Worm (Caenorhabditis elegans): Measurements from ENCODE around the gene lgc-12.
"Not testable (repeated sequence)": the region's sequence is repeated elsewhere in the genome, so short reads cannot be mapped to it uniquely, and the experiment has no call there.

DNA sequence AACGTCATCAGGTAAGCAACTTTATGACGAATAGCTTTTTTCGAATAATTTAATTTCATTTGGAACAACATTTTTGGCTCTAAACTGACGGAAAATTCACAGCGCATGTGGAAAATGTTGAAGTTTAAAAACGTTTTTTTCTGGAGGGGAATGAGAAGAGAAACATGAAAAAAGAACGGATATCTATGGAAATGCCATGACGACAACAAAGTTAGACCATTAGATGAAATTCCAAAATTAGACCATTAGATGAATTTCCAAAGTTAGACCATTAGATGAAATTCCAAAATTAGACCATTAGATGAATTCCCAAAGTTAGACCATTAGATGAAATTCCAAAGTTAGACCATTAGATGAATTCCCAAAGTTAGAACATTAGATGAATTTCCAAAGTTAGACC, 32.5 kb downstream of the lgc-12 start, which contains the start of gene Y80D4G.2:
- TF ChIP-seq lin-11 (tag; optimal IDR thresholded peaks at IDR 0.05); ahr-1 (tag; optimal IDR thresholded peaks at IDR 0.05); eyg-1 (tag; optimal IDR thresholded peaks at IDR 0.05); unc-3 (GFP tag; conservative IDR thresholded peaks at IDR 0.05); unc-3 (tag; optimal IDR thresholded peaks at IDR 0.05); dmd-4 (tag; optimal IDR thresholded peaks at IDR 0.05; ENCODE audit: borderline replicate concordance); C38D4.7 (GFP tag; optimal IDR thresholded peaks at IDR 0.05); sox-4 (tag; optimal IDR thresholded peaks at IDR 0.05); lim-6 (tag; optimal IDR thresholded peaks at IDR 0.05); tbx-2 (tag; optimal IDR thresholded peaks at IDR 0.05); ceh-45 (GFP tag; IDR thresholded peaks at IDR 0.05); unc-42 (tag; optimal IDR thresholded peaks at IDR 0.05); unc-55 (GFP tag; optimal IDR thresholded peaks at IDR 0.05): not testable (repeated sequence)
